Worm (Caenorhabditis elegans) whole organism, L2 larva: ENCODE measurements around the gene srt-59.

Source experiments
- R02D3.7 ChIP-seq: fragments of 150-350 bp; optimal IDR thresholded peaks from 2 replicates; lab custom pipeline; 2014; ENCODE audit warnings: missing biosample characterization, missing genetic modification characterization
- Y55F3AM.14 ChIP-seq: fragments of 200-800 bp; sonication (Bioruptor generic); optimal IDR thresholded peaks from 2 replicates; lab custom pipeline; 2018; ENCODE audit warnings: mild to moderate bottlenecking, missing genetic modification characterization, missing compliant biosample characterization
- ZK546.5 ChIP-seq: sonication (generic microtip); optimal IDR thresholded peaks from 2 replicates; lab custom pipeline; 2017; ENCODE audit warnings: missing biosample characterization, missing genetic modification characterization
- alr-1 ChIP-seq: fragments of 150-350 bp; optimal IDR thresholded peaks from 2 replicates; lab custom pipeline; 2014; ENCODE audit warnings: missing biosample characterization, missing genetic modification characterization
- ama-1 ChIP-seq: fragments of 150-350 bp; optimal IDR thresholded peaks from 2 replicates; lab custom pipeline; 2018; ENCODE audit warnings: inconsistent platforms
- blmp-1 ChIP-seq: sonication (generic microtip); optimal IDR thresholded peaks from 2 replicates; lab custom pipeline; 2017; ENCODE audit warnings: missing genetic modification characterization, mild to moderate bottlenecking, missing compliant biosample characterization, antibody characterized with exemption, moderate library complexity; ENCODE audit not compliant: insufficient read depth
- ceh-16 ChIP-seq: fragments of 150-350 bp; optimal IDR thresholded peaks from 2 replicates; lab custom pipeline; 2014; ENCODE audit warnings: missing biosample characterization, missing genetic modification characterization
- ceh-82 ChIP-seq: fragments of 150-350 bp; optimal IDR thresholded peaks from 2 replicates; lab custom pipeline; 2014; ENCODE audit warnings: missing biosample characterization, missing genetic modification characterization
- dmd-4 ChIP-seq: sonication (generic microtip); optimal IDR thresholded peaks from 2 replicates; lab custom pipeline; 2017; ENCODE audit warnings: missing biosample characterization, missing genetic modification characterization
- egl-27 ChIP-seq: sonication (generic microtip); optimal IDR thresholded peaks from 3 replicates; lab custom pipeline; 2017; ENCODE audit warnings: missing biosample characterization, missing genetic modification reagents, missing genetic modification characterization
- elt-1 ChIP-seq: fragments of 150-350 bp; optimal IDR thresholded peaks from 2 replicates; lab custom pipeline; 2014; ENCODE audit warnings: missing biosample characterization, missing genetic modification characterization
- fos-1 ChIP-seq: fragments of 150-350 bp; optimal IDR thresholded peaks from 2 replicates; lab custom pipeline; 2014; ENCODE audit warnings: missing biosample characterization, missing genetic modification characterization
- gmeb-1 ChIP-seq: fragments of 150-350 bp; optimal IDR thresholded peaks from 2 replicates; lab custom pipeline; 2014; ENCODE audit warnings: missing biosample characterization, missing genetic modification characterization
- lin-11 ChIP-seq: fragments of 150-350 bp; sonication (generic microtip); optimal IDR thresholded peaks from 2 replicates; lab custom pipeline; 2014; ENCODE audit warnings: missing biosample characterization, missing genetic modification characterization, inconsistent platforms, mixed read lengths
- lin-13 ChIP-seq: fragments of 150-350 bp; optimal IDR thresholded peaks from 2 replicates; lab custom pipeline; 2014; ENCODE audit warnings: missing biosample characterization, missing genetic modification reagents, missing genetic modification characterization
- lin-39 ChIP-seq: fragments of 150-350 bp; optimal IDR thresholded peaks from 2 replicates; lab custom pipeline; 2014; ENCODE audit warnings: missing biosample characterization, missing genetic modification reagents, missing genetic modification characterization
- lsy-2 ChIP-seq, 2 experiments: fragments of 150-350 bp in 1 of 2; sonication (generic microtip) in 1 of 2; optimal IDR thresholded peaks; 2 replicates each; lab custom pipeline; 2014 to 2017; ENCODE audit warnings: missing biosample characterization in 2 of 2, missing genetic modification characterization in 2 of 2
- mab-5 ChIP-seq: fragments of 150-350 bp; optimal IDR thresholded peaks from 2 replicates; lab custom pipeline; 2014; ENCODE audit warnings: missing biosample characterization, missing genetic modification characterization
- mbf-1 ChIP-seq: sonication (generic microtip); optimal IDR thresholded peaks from 2 replicates; lab custom pipeline; 2017; ENCODE audit warnings: missing biosample characterization, missing genetic modification characterization
- mdl-1 ChIP-seq, 2 experiments: fragments of 150-350 bp in 1 of 2; sonication (generic microtip) in 1 of 2; optimal IDR thresholded peaks; 2 replicates each; lab custom pipeline; 2017; ENCODE audit warnings: missing biosample characterization in 2 of 2, missing genetic modification characterization in 2 of 2
- nhr-10 ChIP-seq: sonication (generic microtip); optimal IDR thresholded peaks from 2 replicates; lab custom pipeline; 2017; ENCODE audit warnings: missing biosample characterization, missing genetic modification characterization
- nhr-11 ChIP-seq: fragments of 150-350 bp; optimal IDR thresholded peaks from 2 replicates; lab custom pipeline; 2014; ENCODE audit warnings: missing biosample characterization, missing genetic modification characterization
- nhr-12 ChIP-seq: fragments of 150-350 bp; optimal IDR thresholded peaks from 2 replicates; lab custom pipeline; 2014; ENCODE audit warnings: missing biosample characterization, missing genetic modification characterization
- nhr-129 ChIP-seq: fragments of 150-350 bp; optimal IDR thresholded peaks from 2 replicates; lab custom pipeline; 2014; ENCODE audit warnings: missing biosample characterization, missing genetic modification characterization
- nhr-21 ChIP-seq: fragments of 150-350 bp; optimal IDR thresholded peaks from 2 replicates; lab custom pipeline; 2014; ENCODE audit warnings: missing biosample characterization, missing genetic modification characterization
- nhr-237 ChIP-seq: fragments of 150-350 bp; optimal IDR thresholded peaks from 2 replicates; lab custom pipeline; 2014; ENCODE audit warnings: missing biosample characterization, missing genetic modification characterization
- nhr-6 ChIP-seq: fragments of 150-350 bp; optimal IDR thresholded peaks from 2 replicates; lab custom pipeline; 2014; ENCODE audit warnings: missing biosample characterization, missing genetic modification characterization
- nhr-77 ChIP-seq: fragments of 150-350 bp; optimal IDR thresholded peaks from 2 replicates; lab custom pipeline; 2014; ENCODE audit warnings: missing biosample characterization, missing genetic modification characterization
- sem-4 ChIP-seq: fragments of 150-350 bp; optimal IDR thresholded peaks from 2 replicates; lab custom pipeline; 2014; ENCODE audit warnings: missing biosample characterization, missing genetic modification reagents, missing genetic modification characterization
- skn-1 ChIP-seq: sonication (generic microtip); optimal IDR thresholded peaks from 2 replicates; lab custom pipeline; 2017; ENCODE audit warnings: missing biosample characterization, missing genetic modification characterization
- sma-3 ChIP-seq: sonication (generic microtip); optimal IDR thresholded peaks from 2 replicates; lab custom pipeline; 2016; ENCODE audit warnings: missing genetic modification reagents, missing genetic modification characterization, missing compliant biosample characterization
- sma-9 ChIP-seq, 2 experiments: fragments of 150-350 bp in 1 of 2; sonication (generic microtip) in 1 of 2; optimal IDR thresholded peaks; 2 replicates each; lab custom pipeline; 2014 to 2016; ENCODE audit warnings: missing genetic modification characterization in 2 of 2, mild to moderate bottlenecking in 1 of 2, missing biosample characterization in 1 of 2, missing compliant biosample characterization in 1 of 2, missing genetic modification reagents in 1 of 2, moderate library complexity in 1 of 2
- unc-39 ChIP-seq: fragments of 150-350 bp; optimal IDR thresholded peaks from 2 replicates; lab custom pipeline; 2014; ENCODE audit warnings: missing biosample characterization, missing genetic modification characterization
- unc-55 ChIP-seq: fragments of 150-350 bp; sonication (generic microtip); optimal IDR thresholded peaks from 3 replicates; lab custom pipeline; 2014; ENCODE audit warnings: missing biosample characterization, missing genetic modification reagents, missing genetic modification characterization
- zag-1 ChIP-seq: fragments of 150-350 bp; optimal IDR thresholded peaks from 2 replicates; lab custom pipeline; 2014; ENCODE audit warnings: missing biosample characterization, missing genetic modification characterization
- ztf-1 ChIP-seq: fragments of 200-800 bp; sonication (Bioruptor generic); conservative IDR thresholded peaks from 2 replicates; pipeline ENCODE4 v1.3.6; 2022; ENCODE audit warnings: missing genetic modification characterization, missing compliant biosample characterization
- ztf-11 ChIP-seq: sonication (generic microtip); optimal IDR thresholded peaks from 2 replicates; lab custom pipeline; 2017; ENCODE audit warnings: missing biosample characterization, missing genetic modification characterization

The srt-59 gene

ce11 chrIV:596292-596952 lies 5.1 kb downstream of the srt-59 start, which contains the start of the genes C18H7.7 and C18H7.11:
Gene C18H7.7, minus strand, starts transcription at chrIV:596392.
Gene C18H7.11, plus strand, starts transcription at chrIV:596902.
- TF ChIP-seq fos-1 (tag; lab: Kevin White, UChicago): peak; percentile 79
- no peak for TF ChIP-seq unc-55
- TF ChIP-seq, all 48 proteins: peak for 1

DNA sequence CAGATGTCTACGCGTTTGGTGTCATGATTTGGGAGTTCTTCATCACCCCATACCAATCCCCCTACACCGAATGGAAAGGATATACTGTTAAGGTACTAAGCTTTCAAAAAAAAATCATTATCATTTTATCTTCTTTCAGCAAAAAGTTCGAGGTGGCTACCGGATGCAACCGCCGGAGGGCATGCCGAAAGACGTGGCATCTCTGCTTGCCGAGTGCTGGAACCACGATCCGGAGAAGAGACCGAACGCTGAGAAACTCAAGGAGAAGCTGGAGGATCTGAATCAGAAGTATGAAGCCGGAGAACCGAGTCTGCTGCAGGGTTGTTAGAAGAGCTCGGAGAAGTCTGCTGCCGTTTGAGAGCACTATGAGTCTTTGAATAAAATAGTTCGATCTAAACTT lies 6.7 kb downstream of the srt-59 start:
- TF ChIP-seq fos-1 (tag; lab: Kevin White, UChicago) (no peak), nhr-77 (tag; lab: Kevin White, UChicago) (no peak), ztf-1 (GFP tag; lab: Robert Waterston, UW) (no peak), ZK546.5 (tag; lab: Kevin White, UChicago) (no peak), sem-4 (no peak), unc-39 (no peak), nhr-21 (tag; lab: Kevin White, UChicago) (no peak), Y55F3AM.14 (no peak), gmeb-1 (tag; lab: Kevin White, UChicago) (no peak), sma-3 (GFP tag; lab: Kevin White, UChicago) (no peak), sma-9 (GFP tag; optimal IDR thresholded peaks at IDR 0.05; lab: Kevin White, UChicago) (no peak), sma-9 (tag; optimal IDR thresholded peaks at IDR 0.05; lab: Kevin White, UChicago) (no peak), dmd-4 (no peak), nhr-11 (no peak), alr-1 (tag; lab: Kevin White, UChicago) (no peak), blmp-1 (no peak), R02D3.7 (no peak), nhr-237 (tag; lab: Kevin White, UChicago) (no peak)

DNA sequence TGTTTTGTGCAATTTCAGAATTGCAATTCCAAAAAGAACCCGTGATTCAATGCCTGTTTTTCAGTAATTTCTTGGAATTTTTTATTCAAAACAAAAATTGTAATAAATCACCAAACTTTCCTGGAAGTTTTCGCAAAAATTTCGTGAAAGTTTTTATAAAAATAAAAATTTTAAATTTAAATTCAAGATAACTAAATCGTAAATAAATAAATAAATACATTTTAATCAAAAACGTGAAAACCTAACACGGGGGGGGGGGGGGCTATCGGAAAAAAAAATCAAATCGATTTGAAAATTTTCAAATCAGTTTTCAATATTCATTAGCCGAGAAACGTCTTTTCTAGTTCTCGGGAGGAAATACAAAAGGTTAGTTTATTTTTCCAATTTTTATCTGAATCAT lies 8.5 kb downstream of the srt-59 start, which contains the start of gene C18H7.4:
C18H7.4 (plus strand) TSS at position 301 of the 400 bp plus-strand sequence.
- TF ChIP-seq nhr-10 (tag; lab: Kevin White, UChicago) (no peak), egl-27 (tag; lab: Kevin White, UChicago) (no peak), alr-1 (tag; lab: Kevin White, UChicago) (no peak), lin-39 (no peak), mdl-1 (tag; optimal IDR thresholded peaks at IDR 0.05; lab: Kevin White, UChicago) (no peak), lin-13 (GFP tag; lab: Kevin White, UChicago) (no peak), zag-1 (tag; lab: Kevin White, UChicago) (no peak), R02D3.7 (no peak), gmeb-1 (tag; lab: Kevin White, UChicago) (no peak), sma-3 (GFP tag; lab: Kevin White, UChicago) (no peak), nhr-12 (tag; lab: Kevin White, UChicago) (no peak), ZK546.5 (tag; lab: Kevin White, UChicago) (no peak), elt-1 (tag; lab: Kevin White, UChicago) (no peak), lsy-2 (tag; optimal IDR thresholded peaks at IDR 0.05; lab: Kevin White, UChicago) (no peak), nhr-11 (no peak), nhr-21 (tag; lab: Kevin White, UChicago) (no peak), nhr-6 (tag; lab: Kevin White, UChicago) (no peak)

DNA sequence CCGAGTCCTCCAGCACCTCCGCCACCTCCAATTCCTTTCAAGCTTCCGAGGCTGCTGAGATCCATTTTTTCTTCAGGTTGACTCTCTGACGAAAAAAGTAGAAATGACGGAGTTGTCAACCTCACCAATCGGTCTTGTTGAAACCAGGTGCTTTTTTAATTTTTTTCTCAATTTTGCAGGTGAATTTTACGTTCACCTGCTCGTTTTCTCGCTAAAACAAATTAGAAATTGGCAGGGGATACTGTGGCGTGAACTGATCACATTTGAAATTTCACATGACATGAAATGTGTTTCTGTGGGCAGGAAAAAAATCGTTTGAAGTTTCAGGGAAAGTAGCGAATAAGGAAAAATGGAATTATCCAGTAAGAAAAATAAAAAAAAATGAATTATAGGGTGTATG lies 9.1 kb downstream of the srt-59 start, which contains the start of gene C18H7.6:
C18H7.6 (minus strand) TSS at position 104 of the 400 bp plus-strand sequence.
- TF ChIP-seq elt-1 (tag; lab: Kevin White, UChicago) (no peak), ama-1 (no peak), nhr-129 (tag; lab: Kevin White, UChicago) (no peak), nhr-10 (tag; lab: Kevin White, UChicago) (no peak), lin-11 (tag; lab: Kevin White, UChicago) (no peak), ceh-82 (no peak), mbf-1 (no peak), ztf-11 (tag; lab: Kevin White, UChicago) (no peak), blmp-1 (no peak), fos-1 (tag; lab: Kevin White, UChicago) (no peak), skn-1 (tag; lab: Kevin White, UChicago) (no peak), lsy-2 (tag; optimal IDR thresholded peaks at IDR 0.05; lab: Kevin White, UChicago) (no peak), ZK546.5 (tag; lab: Kevin White, UChicago) (no peak), nhr-237 (tag; lab: Kevin White, UChicago) (no peak), sma-3 (GFP tag; lab: Kevin White, UChicago) (no peak), egl-27 (tag; lab: Kevin White, UChicago) (no peak), mab-5 (tag; lab: Kevin White, UChicago) (no peak), ceh-16 (tag; lab: Kevin White, UChicago) (no peak), nhr-11 (no peak)
